Worm (Caenorhabditis elegans): ENCODE data around the gene fbxb-81.
"Not testable (repeated sequence)": the region's sequence is repeated elsewhere in the genome, so short reads cannot be mapped to it uniquely, and the experiment has no call there.

DNA sequence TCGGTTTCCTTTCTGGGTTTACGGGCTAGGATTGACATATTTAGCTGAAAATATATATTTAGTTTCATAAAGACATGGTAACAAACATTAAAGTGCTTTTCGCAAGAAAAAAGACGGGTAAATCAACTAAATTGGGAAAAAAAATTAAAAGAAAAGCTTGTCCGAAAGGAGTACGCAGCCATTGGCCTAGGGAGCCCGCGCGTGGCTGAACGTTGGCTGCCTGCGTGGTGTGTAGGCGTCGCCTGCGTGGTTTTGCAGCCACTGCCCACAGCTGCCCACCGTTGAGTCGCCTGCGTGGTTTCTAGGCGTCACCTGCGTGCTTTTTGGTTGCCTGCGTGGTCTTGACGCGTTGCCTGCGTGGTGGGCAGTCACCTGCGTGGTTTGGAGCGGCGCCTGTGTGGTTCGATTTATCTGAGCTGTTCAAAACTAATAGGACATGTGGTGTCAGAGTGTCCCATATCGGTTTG is 19.0 kb downstream of the fbxb-81 start, which contains the start of gene C29F9.12:
- TF ChIP-seq R02D3.7, elt-3, lsy-2, ztf-11, nhr-10, nhr-6 (tag; optimal IDR thresholded peaks at IDR 0.05): not testable (repeated sequence)
